Fruit fly (Drosophila melanogaster) whole organism, embryonic: ENCODE results near the gene CG14043.

Experiments
- Abd-B ChIP-seq: fragments of 200-800 bp; sonication (Bioruptor generic); optimal IDR thresholded peaks from 2 replicates; lab custom pipeline; 2018; ENCODE audit warnings: missing biosample characterization, mild to moderate bottlenecking, missing genetic modification characterization, moderate library complexity
- Atf-2 ChIP-seq: fragments of 200-800 bp; sonication (Bioruptor generic); optimal IDR thresholded peaks from 2 replicates; lab custom pipeline; 2016; ENCODE audit warnings: missing biosample characterization, missing genetic modification characterization
- Bgb ChIP-seq: fragments of 200-800 bp; sonication (Bioruptor generic); IDR thresholded peaks from 2 replicates; pipeline ENCODE4 v1.3.6; 2022; ENCODE audit warnings: missing biosample characterization, missing genetic modification characterization; ENCODE audit not compliant: partially characterized antibody
- Blimp-1 ChIP-seq: fragments of 200-800 bp; sonication (Bioruptor generic); optimal IDR thresholded peaks from 3 replicates; lab custom pipeline; 2018; ENCODE audit warnings: missing biosample characterization, missing genetic modification characterization, mild to moderate bottlenecking, moderate library complexity, missing genetic modification reagents
- CG10321 ChIP-seq: fragments of 200-800 bp; sonication (Bioruptor generic); IDR thresholded peaks from 2 replicates; pipeline ENCODE4 v1.3.6; 2022; ENCODE audit warnings: missing biosample characterization, missing genetic modification characterization
- CG12155 ChIP-seq: fragments of 200-800 bp; sonication (Bioruptor generic); optimal IDR thresholded peaks from 3 replicates; lab custom pipeline; 2016; ENCODE audit warnings: missing biosample characterization, missing genetic modification characterization
- CG14710 ChIP-seq: fragments of 200-800 bp; sonication (Bioruptor generic); optimal IDR thresholded peaks from 3 replicates; lab custom pipeline; 2019; ENCODE audit warnings: missing biosample characterization, mild to moderate bottlenecking, missing genetic modification characterization, moderate library complexity
- CG15514 ChIP-seq: fragments of 200-800 bp; sonication (Bioruptor generic); optimal IDR thresholded peaks from 3 replicates; lab custom pipeline; 2017; ENCODE audit warnings: missing biosample characterization, missing genetic modification characterization, mild to moderate bottlenecking, moderate library complexity, missing genetic modification reagents
- CG15601 ChIP-seq: fragments of 200-800 bp; sonication (Bioruptor generic); optimal IDR thresholded peaks from 3 replicates; lab custom pipeline; 2019; ENCODE audit warnings: missing biosample characterization, mild to moderate bottlenecking, missing genetic modification characterization, moderate library complexity
- CG15696 ChIP-seq: fragments of 200-800 bp; sonication (Bioruptor generic); optimal IDR thresholded peaks from 2 replicates; lab custom pipeline; 2019; ENCODE audit warnings: missing biosample characterization, mild to moderate bottlenecking, missing genetic modification characterization, moderate library complexity
- CG1602 ChIP-seq: fragments of 200-800 bp; sonication (Bioruptor generic); optimal IDR thresholded peaks from 3 replicates; lab custom pipeline; 2016; ENCODE audit warnings: missing biosample characterization, missing genetic modification characterization
- CG1603 ChIP-seq: fragments of 200-800 bp; sonication (Bioruptor generic); optimal IDR thresholded peaks from 2 replicates; lab custom pipeline; 2019; ENCODE audit warnings: missing biosample characterization, mild to moderate bottlenecking, missing genetic modification characterization, moderate library complexity
- CG18262 ChIP-seq: fragments of 200-800 bp; optimal IDR thresholded peaks from 3 replicates; lab custom pipeline; 2019; ENCODE audit warnings: missing biosample characterization, mild to moderate bottlenecking, missing genetic modification characterization, moderate library complexity
- CG2202 ChIP-seq: fragments of 200-800 bp; sonication (Bioruptor generic); optimal IDR thresholded peaks from 2 replicates; lab custom pipeline; 2018; ENCODE audit warnings: missing biosample characterization, mild to moderate bottlenecking, missing genetic modification characterization
- CG30020 ChIP-seq: fragments of 200-800 bp; optimal IDR thresholded peaks from 2 replicates; lab custom pipeline; 2019; ENCODE audit warnings: missing biosample characterization, mild to moderate bottlenecking, missing genetic modification characterization, moderate library complexity
- CG32532 ChIP-seq: fragments of 200-800 bp; sonication (Bioruptor generic); IDR thresholded peaks from 2 replicates; pipeline ENCODE4 v1.3.6; 2022; ENCODE audit warnings: missing biosample characterization, missing genetic modification characterization
- CG3847 ChIP-seq: fragments of 200-800 bp; sonication (Bioruptor generic); IDR thresholded peaks from 2 replicates; pipeline ENCODE4 v1.3.6; 2022; ENCODE audit warnings: missing biosample characterization, missing genetic modification characterization
- CG3995 ChIP-seq: fragments of 200-800 bp; sonication (Bioruptor generic); optimal IDR thresholded peaks from 3 replicates; lab custom pipeline; 2016; ENCODE audit warnings: missing biosample characterization, missing genetic modification characterization
- CG6854 ChIP-seq: fragments of 200-800 bp; sonication (Bioruptor generic); optimal IDR thresholded peaks from 3 replicates; lab custom pipeline; 2017; ENCODE audit warnings: missing biosample characterization, mild to moderate bottlenecking, missing genetic modification characterization
- CG7786 ChIP-seq: fragments of 200-800 bp; sonication (Bioruptor generic); optimal IDR thresholded peaks from 2 replicates; lab custom pipeline; 2016; ENCODE audit warnings: missing biosample characterization, missing genetic modification characterization
- CG8765 ChIP-seq: fragments of 200-800 bp; sonication (Bioruptor generic); IDR thresholded peaks from 2 replicates; pipeline ENCODE4 v1.3.6; 2022; ENCODE audit warnings: missing biosample characterization, missing genetic modification characterization
- CG8924 ChIP-seq: fragments of 200-800 bp; optimal IDR thresholded peaks from 3 replicates; lab custom pipeline; 2019; ENCODE audit warnings: missing biosample characterization, mild to moderate bottlenecking, missing genetic modification characterization, moderate library complexity
- CG9817 ChIP-seq: fragments of 200-800 bp; sonication (Bioruptor generic); optimal IDR thresholded peaks from 2 replicates; lab custom pipeline; 2018; ENCODE audit warnings: missing biosample characterization, mild to moderate bottlenecking, missing genetic modification characterization, moderate library complexity
- Chrac-16 ChIP-seq: fragments of 200-800 bp; sonication (Bioruptor generic); optimal IDR thresholded peaks from 3 replicates; lab custom pipeline; 2016; ENCODE audit warnings: missing biosample characterization, missing genetic modification characterization
- Dfd ChIP-seq, 2 experiments: fragments of >200 bp; optimal IDR thresholded peaks; 2 replicates each; lab custom pipeline; 2017; ENCODE audit warnings: missing biosample characterization in 2 of 2, missing genetic modification characterization in 2 of 2
- Dp ChIP-seq: fragments of 200-800 bp; sonication (Bioruptor generic); optimal IDR thresholded peaks from 2 replicates; lab custom pipeline; 2018; ENCODE audit warnings: missing biosample characterization, mild to moderate bottlenecking, missing genetic modification characterization, moderate library complexity
- Dref ChIP-seq: fragments of 200-800 bp; sonication (Bioruptor generic); IDR thresholded peaks from 2 replicates; pipeline ENCODE4 v1.3.6; 2022; ENCODE audit warnings: missing biosample characterization, missing genetic modification characterization
- Ets97D ChIP-seq: fragments of 200-800 bp; sonication (Bioruptor generic); optimal IDR thresholded peaks from 3 replicates; lab custom pipeline; 2016; ENCODE audit warnings: missing biosample characterization, missing genetic modification characterization
- HLHmδ ChIP-seq: fragments of 200-800 bp; sonication (Bioruptor generic); optimal IDR thresholded peaks from 2 replicates; lab custom pipeline; 2018; ENCODE audit warnings: missing biosample characterization, mild to moderate bottlenecking, missing genetic modification characterization, moderate library complexity
- Hr78 ChIP-seq, 2 experiments: fragments of 200-800 bp in 1 of 2; fragments of >200 bp in 1 of 2; sonication (Bioruptor generic) in 1 of 2; optimal IDR thresholded peaks; 2 replicates each; lab custom pipeline; 2017 to 2019; ENCODE audit warnings: missing biosample characterization in 2 of 2, missing genetic modification characterization in 2 of 2, mild to moderate bottlenecking in 1 of 2, moderate library complexity in 1 of 2
- Lhr ChIP-seq: fragments of 200-800 bp; sonication (Bioruptor generic); optimal IDR thresholded peaks from 3 replicates; lab custom pipeline; 2017; ENCODE audit warnings: mild to moderate bottlenecking, missing biosample characterization, missing genetic modification reagents, missing genetic modification characterization
- MBD-R2 ChIP-seq: fragments of 200-800 bp; sonication (Bioruptor generic); IDR thresholded peaks from 2 replicates; pipeline ENCODE4 v1.3.6; 2022; ENCODE audit warnings: missing biosample characterization, missing genetic modification characterization
- MESR4 ChIP-seq: fragments of 200-800 bp; sonication (Bioruptor generic); optimal IDR thresholded peaks from 2 replicates; lab custom pipeline; 2018; ENCODE audit warnings: missing biosample characterization, mild to moderate bottlenecking, missing genetic modification characterization, moderate library complexity
- NK7.1 ChIP-seq: fragments of 200-800 bp; sonication (Bioruptor generic); optimal IDR thresholded peaks from 3 replicates; lab custom pipeline; 2016; ENCODE audit warnings: missing biosample characterization, missing genetic modification characterization
- Neu2 ChIP-seq: fragments of 200-800 bp; sonication (Bioruptor generic); optimal IDR thresholded peaks from 3 replicates; lab custom pipeline; 2016; ENCODE audit warnings: missing biosample characterization, missing genetic modification characterization, borderline replicate concordance
- Nf-YA ChIP-seq: fragments of 200-800 bp; sonication (Bioruptor generic); IDR thresholded peaks from 2 replicates; pipeline ENCODE4 v1.3.6; 2022; ENCODE audit warnings: missing biosample characterization, missing genetic modification characterization
- Pdp1 ChIP-seq, 2 experiments: fragments of 200-800 bp; sonication (Bioruptor generic); optimal IDR thresholded peaks; 3 replicates each; lab custom pipeline; 2016; ENCODE audit warnings: missing biosample characterization in 2 of 2, missing genetic modification characterization in 2 of 2, mild to moderate bottlenecking in 1 of 2, moderate library complexity in 1 of 2
- Rx ChIP-seq: fragments of 200-800 bp; sonication (Bioruptor generic); IDR thresholded peaks from 2 replicates; pipeline ENCODE4 v1.3.6; 2022; ENCODE audit warnings: missing biosample characterization, missing genetic modification characterization
- dm ChIP-seq: fragments of 200-800 bp; sonication (Bioruptor generic); optimal IDR thresholded peaks from 3 replicates; lab custom pipeline; 2016; ENCODE audit warnings: missing biosample characterization, missing genetic modification characterization
- dpn ChIP-seq, 2 experiments: fragments of 200-800 bp; sonication (Bioruptor generic); optimal IDR thresholded peaks; 3 replicates each; lab custom pipeline; 2016; ENCODE audit warnings: missing biosample characterization in 2 of 2, missing genetic modification characterization in 2 of 2
- ftz-f1 ChIP-seq: fragments of 200-800 bp; sonication (Bioruptor generic); optimal IDR thresholded peaks from 2 replicates; lab custom pipeline; 2016; ENCODE audit warnings: missing biosample characterization, missing genetic modification characterization
- inv ChIP-seq: fragments of 200-800 bp; sonication (Bioruptor generic); IDR thresholded peaks from 2 replicates; pipeline ENCODE4 v1.3.6; 2022; ENCODE audit warnings: missing biosample characterization, missing genetic modification characterization; ENCODE audit not compliant: partially characterized antibody
- maf-S ChIP-seq: fragments of 200-800 bp; sonication (Bioruptor generic); optimal IDR thresholded peaks from 2 replicates; lab custom pipeline; 2016; ENCODE audit warnings: missing biosample characterization, missing genetic modification characterization
- ranshi ChIP-seq: fragments of 200-800 bp; sonication (Bioruptor generic); IDR thresholded peaks from 2 replicates; pipeline ENCODE4 v1.3.6; 2022; ENCODE audit warnings: missing biosample characterization, missing genetic modification characterization
- salm ChIP-seq: fragments of 200-800 bp; sonication (Bioruptor generic); optimal IDR thresholded peaks from 2 replicates; lab custom pipeline; 2018; ENCODE audit warnings: missing biosample characterization, mild to moderate bottlenecking, missing genetic modification characterization
- sc ChIP-seq, 3 experiments: fragments of >200 bp in 2 of 3; fragments of 200-800 bp in 1 of 3; sonication (Bioruptor generic) in 1 of 3; optimal IDR thresholded peaks; 2 replicates in 2 of 3; 3 replicates in 1 of 3; lab custom pipeline; 2017; ENCODE audit warnings: mild to moderate bottlenecking in 1 of 3, missing biosample characterization in 1 of 3, missing genetic modification characterization in 1 of 3, missing genetic modification reagents in 1 of 3
- sd ChIP-seq: fragments of 200-800 bp; sonication (Bioruptor generic); optimal IDR thresholded peaks from 3 replicates; lab custom pipeline; 2018; ENCODE audit warnings: missing biosample characterization, mild to moderate bottlenecking, missing genetic modification characterization, moderate library complexity
- sug ChIP-seq: fragments of 200-800 bp; optimal IDR thresholded peaks from 2 replicates; lab custom pipeline; 2019; ENCODE audit warnings: missing biosample characterization, mild to moderate bottlenecking, missing genetic modification characterization, moderate library complexity
- zen ChIP-seq: fragments of 200-800 bp; sonication (Bioruptor generic); optimal IDR thresholded peaks from 3 replicates; lab custom pipeline; 2018; ENCODE audit warnings: missing biosample characterization, mild to moderate bottlenecking, missing genetic modification characterization, moderate library complexity

The CG14043 gene

DNA sequence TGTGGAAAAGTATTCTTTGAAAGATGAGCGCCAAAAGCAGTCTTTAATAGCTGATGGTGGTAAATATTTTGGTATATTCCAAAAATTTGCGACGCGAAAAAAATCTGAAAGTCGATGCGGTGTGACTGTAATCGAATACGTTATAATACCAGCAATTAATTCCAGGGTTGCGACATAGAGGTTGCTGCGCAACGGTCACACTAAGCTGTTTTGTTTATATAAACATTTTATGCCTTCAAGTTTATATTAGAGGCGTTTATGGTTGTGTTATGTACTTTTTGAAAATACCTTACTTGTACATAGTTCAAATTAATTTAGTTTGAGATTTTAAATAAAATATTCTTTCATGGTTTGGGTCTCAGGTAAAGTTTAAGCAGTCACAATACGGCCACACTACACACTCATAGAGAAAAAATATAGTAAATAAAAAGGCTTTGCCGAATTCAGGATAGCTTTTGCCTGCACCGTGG is at the start of gene CG14043 (continued):
- peak; percentile 36; the same call in 1 of the 2 replicates for TF ChIP-seq Dref (GFP tag; lab: Robert Waterston, UW)
- peak; percentile 45 for TF ChIP-seq CG1603 (tag; lab: Kevin White, UChicago)
- peak; percentile 19 for TF ChIP-seq CG12155 (GFP tag; lab: Kevin White, UChicago)
- TF ChIP-seq MESR4 (GFP tag; lab: Kevin White, UChicago), result peak; percentile 31
- no peak for TF ChIP-seq CG2202 (tag; lab: Kevin White, UChicago)
- TF ChIP-seq CG10321, result no peak
- peak; percentile 21 for TF ChIP-seq CG1602 (GFP tag; lab: Kevin White, UChicago)
- TF ChIP-seq Bgb (GFP tag; lab: Robert Waterston, UW), result no peak
- no peak for TF ChIP-seq Dfd (GFP tag; optimal IDR thresholded peaks at IDR 0.05; lab: Kevin White, UChicago)
- no peak for TF ChIP-seq Blimp-1 (GFP tag; lab: Kevin White, UChicago)
- TF ChIP-seq CG32532 (GFP tag; lab: Robert Waterston, UW), result 0 out of 2 replicates have a peak, but pooled peaks have one; percentile 21
- peak in 1 of 2 experiments; percentile 95 for TF ChIP-seq Pdp1 (GFP tag; optimal IDR thresholded peaks at IDR 0.05; lab: Kevin White, UChicago)
- peak; percentile 86 for TF ChIP-seq CG14710 (tag; lab: Kevin White, UChicago)
- TF ChIP-seq CG15514 (GFP tag; lab: Kevin White, UChicago), result peak; percentile 70
- TF ChIP-seq salm (tag; lab: Kevin White, UChicago), result no peak
- TF ChIP-seq CG6854, result no peak
- peak; percentile 35 for TF ChIP-seq dm
- TF ChIP-seq CG8924 (tag; lab: Kevin White, UChicago), result peak; percentile 66
- peak; percentile 85 for TF ChIP-seq Lhr (GFP tag; lab: Kevin White, UChicago)
- TF ChIP-seq sc (optimal IDR thresholded peaks at IDR 0.05; lab: Kevin White, UChicago), result no peak
- TF ChIP-seq sc (GFP tag; optimal IDR thresholded peaks at IDR 0.05; lab: Kevin White, UChicago), result no peak
- TF ChIP-seq CG3995 (GFP tag; lab: Kevin White, UChicago), result peak; percentile 0
- TF ChIP-seq Chrac-16, result peak; percentile 17
- TF ChIP-seq Ets97D (GFP tag; lab: Kevin White, UChicago), result peak; percentile 81
- no peak for TF ChIP-seq CG8765 (GFP tag; lab: Robert Waterston, UW)
- peak; percentile 68 for TF ChIP-seq zen (tag; lab: Kevin White, UChicago)
- TF ChIP-seq Hr78 (GFP tag; optimal IDR thresholded peaks at IDR 0.05; lab: Kevin White, UChicago), result no peak
- TF ChIP-seq CG18262, result peak; percentile 31
- peak; percentile 69 for TF ChIP-seq MBD-R2
- no peak for TF ChIP-seq Abd-B (GFP tag; lab: Kevin White, UChicago)
- no peak for TF ChIP-seq Atf-2 (GFP tag; lab: Kevin White, UChicago)
- peak; percentile 46 for TF ChIP-seq sug
- peak; percentile 78 for TF ChIP-seq Dp (GFP tag; lab: Kevin White, UChicago)
- peak; percentile 44 for TF ChIP-seq CG30020 (tag; lab: Kevin White, UChicago)
- TF ChIP-seq Nf-YA, result no peak
- peak; percentile 40 for TF ChIP-seq CG7786
- TF ChIP-seq ranshi (GFP tag; lab: Robert Waterston, UW), result no peak
- TF ChIP-seq HLHmδ (GFP tag; lab: Kevin White, UChicago), result no peak
- peak; percentile 71 for TF ChIP-seq sd (tag; lab: Kevin White, UChicago)
- TF ChIP-seq CG15696 (tag; lab: Kevin White, UChicago), result peak; percentile 7
- TF ChIP-seq Rx (GFP tag; lab: Robert Waterston, UW), result no peak
- no peak for TF ChIP-seq NK7.1 (GFP tag; lab: Kevin White, UChicago)
- peak; percentile 4 for TF ChIP-seq Neu2 (GFP tag; lab: Kevin White, UChicago)
- peak; percentile 51 for TF ChIP-seq CG15601 (tag; lab: Kevin White, UChicago)
- TF ChIP-seq maf-S (GFP tag; lab: Kevin White, UChicago), result no peak
- no peak for TF ChIP-seq inv (GFP tag; lab: Robert Waterston, UW)
- TF ChIP-seq CG3847 (GFP tag; lab: Robert Waterston, UW), result peak; percentile 37; the same call in 1 of the 2 replicates
- TF ChIP-seq dpn (GFP tag; optimal IDR thresholded peaks at IDR 0.05; lab: Kevin White, UChicago), result peak in 1 of 2 experiments; percentile 38
- TF ChIP-seq CG9817 (tag; lab: Kevin White, UChicago), result peak; percentile 13
- TF ChIP-seq ftz-f1, result peak; percentile 21
